Fruit fly (Drosophila melanogaster) whole organism, wandering third instar larva: ENCODE measurements around the gene Rab14.

ENCODE experiments used
- Abd-B ChIP-seq: fragments of >200 bp; optimal IDR thresholded peaks from 2 replicates; lab custom pipeline; 2017; ENCODE audit warnings: missing biosample characterization, missing genetic modification characterization
- CG32264 ChIP-seq: fragments of 200-800 bp; sonication (Bioruptor generic); optimal IDR thresholded peaks from 2 replicates; lab custom pipeline; 2016; ENCODE audit warnings: missing biosample characterization, missing genetic modification characterization
- CG9705 ChIP-seq: fragments of 200-800 bp; sonication (Bioruptor generic); optimal IDR thresholded peaks from 2 replicates; lab custom pipeline; 2018; ENCODE audit warnings: missing biosample characterization, mild to moderate bottlenecking, missing genetic modification characterization
- CrebA ChIP-seq: fragments of 200-800 bp; sonication (Bioruptor generic); optimal IDR thresholded peaks from 2 replicates; lab custom pipeline; 2016; ENCODE audit warnings: missing biosample characterization, mild to moderate bottlenecking, missing genetic modification characterization, borderline replicate concordance
- Dfd ChIP-seq: fragments of >200 bp; optimal IDR thresholded peaks from 2 replicates; lab custom pipeline; 2017; ENCODE audit warnings: missing biosample characterization, missing genetic modification characterization
- Dif ChIP-seq: fragments of 200-275, 200-300 bp; sonication (Bioruptor generic); optimal IDR thresholded peaks from 2 replicates; lab custom pipeline; 2018; ENCODE audit warnings: missing biosample characterization, missing genetic modification characterization; ENCODE audit not compliant: partially characterized antibody
- HLH106 ChIP-seq: fragments of 200-800 bp; optimal IDR thresholded peaks from 3 replicates; lab custom pipeline; 2019; ENCODE audit warnings: missing biosample characterization, mild to moderate bottlenecking, missing genetic modification characterization, moderate library complexity
- Hnf4 ChIP-seq: fragments of 200-800 bp; sonication (Bioruptor generic); optimal IDR thresholded peaks from 2 replicates; lab custom pipeline; 2016; ENCODE audit warnings: missing biosample characterization, mild to moderate bottlenecking, missing genetic modification characterization
- Hr78 ChIP-seq: fragments of >200 bp; optimal IDR thresholded peaks from 2 replicates; lab custom pipeline; 2017; ENCODE audit warnings: missing biosample characterization, missing genetic modification characterization
- Hr83 ChIP-seq: fragments of 200-300 bp; sonication (Bioruptor generic); optimal IDR thresholded peaks from 2 replicates; lab custom pipeline; 2016; ENCODE audit warnings: missing biosample characterization, mild to moderate bottlenecking, missing genetic modification characterization, moderate library complexity; ENCODE audit not compliant: poor library complexity, severe bottlenecking
- Jra ChIP-seq: sonication (Bioruptor generic); optimal IDR thresholded peaks from 2 replicates; lab custom pipeline; 2016; ENCODE audit warnings: missing biosample characterization, missing genetic modification characterization
- Mio ChIP-seq: sonication (Bioruptor generic); optimal IDR thresholded peaks from 2 replicates; lab custom pipeline; 2016; ENCODE audit warnings: missing biosample characterization, missing genetic modification characterization
- Myc ChIP-seq: fragments of >200 bp; optimal IDR thresholded peaks from 2 replicates; lab custom pipeline; 2017
- N ChIP-seq: fragments of >200 bp; optimal IDR thresholded peaks from 2 replicates; lab custom pipeline; 2018; ENCODE audit warnings: missing biosample characterization, missing external identifiers, missing genetic modification characterization
- OdsH ChIP-seq: fragments of 200-800 bp; sonication (Bioruptor generic); optimal IDR thresholded peaks from 2 replicates; lab custom pipeline; 2016; ENCODE audit warnings: missing biosample characterization, mild to moderate bottlenecking, missing genetic modification characterization
- Rel ChIP-seq, 2 experiments: fragments of 200-800 bp; sonication (Bioruptor generic) in 1 of 2; optimal IDR thresholded peaks; 2 replicates in 1 of 2; 3 replicates in 1 of 2; lab custom pipeline; 2016 to 2019; ENCODE audit warnings: mild to moderate bottlenecking in 2 of 2, missing biosample characterization in 2 of 2, missing genetic modification characterization in 2 of 2, moderate library complexity in 1 of 2
- Sp1 ChIP-seq: fragments of 200-800 bp; sonication (Bioruptor generic); optimal IDR thresholded peaks from 3 replicates; lab custom pipeline; 2019; ENCODE audit warnings: missing biosample characterization, mild to moderate bottlenecking, missing genetic modification characterization, moderate library complexity
- Vsx2 ChIP-seq: fragments of 200-300, 225-300 bp; sonication (Bioruptor generic); optimal IDR thresholded peaks from 2 replicates; lab custom pipeline; 2018; ENCODE audit warnings: missing biosample characterization, missing genetic modification characterization; ENCODE audit not compliant: partially characterized antibody
- br ChIP-seq: fragments of 200-800 bp; sonication (Bioruptor generic); optimal IDR thresholded peaks from 2 replicates; lab custom pipeline; 2016; ENCODE audit warnings: missing biosample characterization, missing genetic modification characterization
- brk ChIP-seq: fragments of 200-800 bp; sonication (Bioruptor generic); optimal IDR thresholded peaks from 2 replicates; lab custom pipeline; 2016; ENCODE audit warnings: missing biosample characterization, mild to moderate bottlenecking, missing genetic modification characterization
- dl ChIP-seq, 2 experiments: fragments of 175-275, 200-275 bp in 1 of 2; fragments of 200-275 bp in 1 of 2; sonication (Bioruptor generic); optimal IDR thresholded peaks; lab custom pipeline; 2018; ENCODE audit warnings: mild to moderate bottlenecking in 2 of 2, missing biosample characterization in 2 of 2, missing genetic modification characterization in 2 of 2, moderate library complexity in 2 of 2; ENCODE audit not compliant: partially characterized antibody in 2 of 2, insufficient read depth in 1 of 2
- dmrt93B ChIP-seq: fragments of 200-800 bp; sonication (Bioruptor generic); optimal IDR thresholded peaks from 2 replicates; lab custom pipeline; 2018; ENCODE audit warnings: missing biosample characterization, mild to moderate bottlenecking, missing genetic modification characterization
- dsf ChIP-seq: sonication (Bioruptor generic); optimal IDR thresholded peaks from 2 replicates; lab custom pipeline; 2016; ENCODE audit warnings: missing biosample characterization, missing genetic modification characterization, borderline replicate concordance
- ey ChIP-seq: fragments of 200-800 bp; sonication (Bioruptor generic); optimal IDR thresholded peaks from 2 replicates; lab custom pipeline; 2016; ENCODE audit warnings: missing biosample characterization, missing genetic modification characterization
- foxo ChIP-seq, 2 experiments: fragments of 200-800 bp; sonication (Bioruptor generic); optimal IDR thresholded peaks; 2 replicates in 1 of 2; 3 replicates in 1 of 2; lab custom pipeline; 2016 to 2017; ENCODE audit warnings: missing biosample characterization in 2 of 2, missing genetic modification characterization in 2 of 2
- fru ChIP-seq: fragments of 200-800 bp; sonication (Bioruptor generic); optimal IDR thresholded peaks from 3 replicates; lab custom pipeline; 2016; ENCODE audit warnings: missing biosample characterization, mild to moderate bottlenecking, missing genetic modification characterization
- h ChIP-seq: fragments of 200-800 bp; sonication (Bioruptor generic); optimal IDR thresholded peaks from 3 replicates; lab custom pipeline; 2016; ENCODE audit warnings: missing biosample characterization, mild to moderate bottlenecking, missing genetic modification characterization
- jim ChIP-seq: fragments of 175-275, 200-325 bp; sonication (Bioruptor generic); optimal IDR thresholded peaks from 2 replicates; lab custom pipeline; 2016; ENCODE audit warnings: missing biosample characterization, mild to moderate bottlenecking, missing genetic modification characterization
- lola ChIP-seq: fragments of >200 bp; optimal IDR thresholded peaks from 2 replicates; lab custom pipeline; 2017; ENCODE audit warnings: missing biosample characterization, missing genetic modification characterization
- psq ChIP-seq: fragments of 200-800 bp; sonication (Bioruptor generic); optimal IDR thresholded peaks from 3 replicates; lab custom pipeline; 2017; ENCODE audit warnings: missing biosample characterization, mild to moderate bottlenecking, missing genetic modification characterization, moderate library complexity
- rgr ChIP-seq: fragments of 200-800 bp; sonication (Bioruptor generic); optimal IDR thresholded peaks from 3 replicates; lab custom pipeline; 2016; ENCODE audit warnings: missing biosample characterization, mild to moderate bottlenecking, missing genetic modification characterization
- sage ChIP-seq: fragments of 200-800 bp; sonication (Bioruptor generic); optimal IDR thresholded peaks from 2 replicates; lab custom pipeline; 2016; ENCODE audit warnings: missing biosample characterization, mild to moderate bottlenecking, missing genetic modification characterization
- sv ChIP-seq: fragments of 200-800 bp; sonication (Bioruptor generic); optimal IDR thresholded peaks from 3 replicates; lab custom pipeline; 2016; ENCODE audit warnings: missing biosample characterization, missing genetic modification characterization
- tai ChIP-seq: sonication (Bioruptor generic); optimal IDR thresholded peaks from 2 replicates; lab custom pipeline; 2016; ENCODE audit warnings: missing biosample characterization, missing genetic modification characterization
- usp ChIP-seq: fragments of >200 bp; optimal IDR thresholded peaks from 2 replicates; lab custom pipeline; 2017; ENCODE audit warnings: missing biosample characterization, missing genetic modification characterization

Gene Rab14

dm6 chr2L:14400676-14401075 is 45.7 kb downstream of the Rab14 start:
- TF ChIP-seq Jra (no peak), psq (GFP tag; lab: Kevin White, UChicago) (no peak), lola (GFP tag; lab: Kevin White, UChicago) (no peak), Dif (GFP tag; lab: Kevin White, UChicago) (no peak), foxo (GFP tag; optimal IDR thresholded peaks at IDR 0.05; lab: Kevin White, UChicago) (peak in 1 of 2 experiments; percentile 49), jim (GFP tag; lab: Kevin White, UChicago) (no peak), dmrt93B (GFP tag; lab: Kevin White, UChicago) (peak; percentile 44), rgr (GFP tag; lab: Kevin White, UChicago) (peak; percentile 11), CG9705 (no peak), HLH106 (tag; lab: Kevin White, UChicago) (peak; percentile 75), dl (GFP tag; optimal IDR thresholded peaks at IDR 0.05; lab: Kevin White, UChicago; ENCODE audit: insufficient read depth in 1 of 2, partially characterized antibody in 2 of 2) (no peak), OdsH (peak; percentile 26), h (GFP tag; lab: Kevin White, UChicago) (peak; percentile 31), brk (GFP tag; lab: Kevin White, UChicago) (no peak), br (GFP tag; lab: Kevin White, UChicago) (peak; percentile 1), sage (GFP tag; lab: Kevin White, UChicago) (no peak), dsf (GFP tag; lab: Kevin White, UChicago) (no peak), Hr83 (GFP tag; lab: Kevin White, UChicago) (no peak), ey (GFP tag; lab: Kevin White, UChicago) (peak; percentile 7), Abd-B (GFP tag; lab: Kevin White, UChicago) (no peak), Rel (GFP tag; optimal IDR thresholded peaks at IDR 0.05; lab: Kevin White, UChicago) (no peak), Rel (tag; optimal IDR thresholded peaks at IDR 0.05; lab: Kevin White, UChicago) (no peak), sv (GFP tag; lab: Kevin White, UChicago) (no peak), CG32264 (no peak), N (GFP tag; lab: Kevin White, UChicago) (no peak), fru (GFP tag; lab: Kevin White, UChicago) (peak; percentile 34), Hnf4 (GFP tag; lab: Kevin White, UChicago) (no peak), Vsx2 (GFP tag; lab: Kevin White, UChicago) (no peak), Sp1 (peak; percentile 35), Hr78 (no peak), tai (GFP tag; lab: Kevin White, UChicago) (no peak), CrebA (GFP tag; lab: Kevin White, UChicago) (no peak)
- TF ChIP-seq, all 38 proteins: peak for 10

- no peak for TF ChIP-seq OdsH
- TF ChIP-seq h (GFP tag; lab: Kevin White, UChicago), result peak; percentile 20
- peak in 1 of 2 experiments; percentile 3 for TF ChIP-seq foxo (GFP tag; optimal IDR thresholded peaks at IDR 0.05; lab: Kevin White, UChicago)
These were observed 46.8 kb downstream of the Rab14 start for dm6 chr2L:14401616-14402240.

dm6 chr2L:14403568-14403967 is 48.6 kb downstream of the Rab14 start:
- TF ChIP-seq Rel (GFP tag; optimal IDR thresholded peaks at IDR 0.05; lab: Kevin White, UChicago) (no peak), Rel (tag; optimal IDR thresholded peaks at IDR 0.05; lab: Kevin White, UChicago) (peak; percentile 18), dmrt93B (GFP tag; lab: Kevin White, UChicago) (no peak)

dm6 chr2L:14404744-14405449 is 50.0 kb downstream of the Rab14 start:
- TF ChIP-seq Mio (GFP tag; lab: Kevin White, UChicago) (no peak), dl (GFP tag; optimal IDR thresholded peaks at IDR 0.05; lab: Kevin White, UChicago; ENCODE audit: insufficient read depth in 1 of 2, partially characterized antibody in 2 of 2) (no peak), brk (GFP tag; lab: Kevin White, UChicago) (no peak), Dfd (GFP tag; lab: Kevin White, UChicago) (no peak), dmrt93B (GFP tag; lab: Kevin White, UChicago) (no peak), Sp1 (peak; percentile 13), Hr83 (GFP tag; lab: Kevin White, UChicago) (no peak), fru (GFP tag; lab: Kevin White, UChicago) (no peak), foxo (GFP tag; optimal IDR thresholded peaks at IDR 0.05; lab: Kevin White, UChicago) (peak in 1 of 2 experiments; percentile 18), CG9705 (no peak), Hr78 (no peak), usp (GFP tag; lab: Kevin White, UChicago) (no peak), Vsx2 (GFP tag; lab: Kevin White, UChicago) (no peak), CrebA (GFP tag; lab: Kevin White, UChicago) (peak; percentile 60), Myc (lab: Kevin White, UChicago) (no peak), N (GFP tag; lab: Kevin White, UChicago) (no peak), h (GFP tag; lab: Kevin White, UChicago) (peak; percentile 3)
